Worm (Caenorhabditis elegans) whole organism, late embryonic: ENCODE results near the gene srz-29.
"Not testable (repeated sequence)": the region's sequence is repeated elsewhere in the genome, so short reads cannot be mapped to it uniquely, and the experiment has no call there.

Experiments used
- C38D4.7 ChIP-seq: fragments of 200-800 bp; sonication (Bioruptor generic); optimal IDR thresholded peaks from 2 replicates; lab custom pipeline; 2018; ENCODE audit warnings: mild to moderate bottlenecking, missing genetic modification characterization, moderate library complexity, missing compliant biosample characterization
- dmd-4 ChIP-seq: sonication (generic microtip); optimal IDR thresholded peaks from 2 replicates; lab custom pipeline; 2016; ENCODE audit warnings: borderline replicate concordance, missing genetic modification characterization, missing compliant biosample characterization
- nfya-1 ChIP-seq: sonication (generic microtip); optimal IDR thresholded peaks from 2 replicates; lab custom pipeline; 2017; ENCODE audit warnings: missing genetic modification characterization, mild to moderate bottlenecking, missing compliant biosample characterization, antibody characterized with exemption, moderate library complexity

srz-29 gene

ce11 chrIV:13597813-13598212, 47.9 kb downstream of the srz-29 start, which contains the start of gene Y45F10B.9:
Gene Y45F10B.9 (minus strand): TSS chrIV:13597913.
- not testable (repeated sequence) for TF ChIP-seq nfya-1 (tag; lab: Kevin White, UChicago); C38D4.7 (GFP tag; lab: Kevin White, UChicago); dmd-4
- TF ChIP-seq, all 69 proteins: peak for 0; not testable (repeated sequence) for 69
